Fruit fly (Drosophila melanogaster) whole organism, embryonic: ENCODE measurements around the gene EMC6.
A peak's percentile ranks its signal among the peaks of the same experiment; 100 is the strongest.

Source experiments
- Abd-B ChIP-seq: fragments of 200-800 bp; sonication (Bioruptor generic); optimal IDR thresholded peaks from 2 replicates; lab custom pipeline; 2018; ENCODE audit warnings: missing biosample characterization, mild to moderate bottlenecking, missing genetic modification characterization, moderate library complexity
- Adf1 ChIP-seq: fragments of 200-800 bp; sonication (Bioruptor generic); IDR thresholded peaks from 2 replicates; pipeline ENCODE4 v1.3.6; 2022; ENCODE audit warnings: missing biosample characterization, missing genetic modification characterization
- Atf-2 ChIP-seq: fragments of 200-800 bp; sonication (Bioruptor generic); optimal IDR thresholded peaks from 2 replicates; lab custom pipeline; 2016; ENCODE audit warnings: missing biosample characterization, missing genetic modification characterization
- Bdp1 ChIP-seq: fragments of 200-800 bp; sonication (Bioruptor generic); optimal IDR thresholded peaks from 3 replicates; lab custom pipeline; 2016; ENCODE audit warnings: missing biosample characterization, missing genetic modification characterization
- CG1024 ChIP-seq: fragments of 200-800 bp; sonication (Bioruptor generic); IDR thresholded peaks from 2 replicates; pipeline ENCODE4 v1.3.6; 2022; ENCODE audit warnings: missing biosample characterization, missing genetic modification characterization
- CG11085 ChIP-seq: fragments of 200-800 bp; sonication (Bioruptor generic); IDR thresholded peaks from 2 replicates; pipeline ENCODE4 v1.3.6; 2022; ENCODE audit warnings: missing biosample characterization, missing genetic modification characterization
- CG15479 ChIP-seq: fragments of 200-800 bp; sonication (Bioruptor generic); optimal IDR thresholded peaks from 3 replicates; lab custom pipeline; 2019; ENCODE audit warnings: missing biosample characterization, mild to moderate bottlenecking, missing genetic modification characterization, moderate library complexity
- CG2202 ChIP-seq: fragments of 200-800 bp; sonication (Bioruptor generic); optimal IDR thresholded peaks from 2 replicates; lab custom pipeline; 2018; ENCODE audit warnings: missing biosample characterization, mild to moderate bottlenecking, missing genetic modification characterization
- CG2712 ChIP-seq: fragments of 200-800 bp; optimal IDR thresholded peaks from 3 replicates; lab custom pipeline; 2019; ENCODE audit warnings: missing biosample characterization, mild to moderate bottlenecking, missing genetic modification characterization, moderate library complexity
- CG31224 ChIP-seq: fragments of 200-800 bp; sonication (Bioruptor generic); IDR thresholded peaks from 2 replicates; pipeline ENCODE4 v1.3.6; 2022; ENCODE audit warnings: missing biosample characterization, missing genetic modification characterization
- CG31441 ChIP-seq: fragments of 200-800 bp; sonication (Bioruptor generic); IDR thresholded peaks from 2 replicates; pipeline ENCODE4 v1.3.6; 2022; ENCODE audit warnings: missing biosample characterization, missing genetic modification characterization
- CG33213 ChIP-seq: fragments of 200-800 bp; sonication (Bioruptor generic); optimal IDR thresholded peaks from 3 replicates; lab custom pipeline; 2016; ENCODE audit warnings: missing biosample characterization, missing genetic modification characterization
- CG3407 ChIP-seq: fragments of 200-800 bp; sonication (Bioruptor generic); optimal IDR thresholded peaks from 2 replicates; lab custom pipeline; 2018; ENCODE audit warnings: missing biosample characterization, mild to moderate bottlenecking, missing genetic modification characterization
- CG34422 ChIP-seq: fragments of 200-800 bp; sonication (Bioruptor generic); IDR thresholded peaks from 3 replicates; pipeline ENCODE4 v1.3.6; 2022; ENCODE audit warnings: missing biosample characterization, missing genetic modification characterization
- CG3838 ChIP-seq: fragments of 200-800 bp; sonication (Bioruptor generic); optimal IDR thresholded peaks from 3 replicates; lab custom pipeline; 2016; ENCODE audit warnings: missing biosample characterization, missing genetic modification characterization
- CG4328 ChIP-seq: fragments of 200-800 bp; sonication (Bioruptor generic); optimal IDR thresholded peaks from 3 replicates; lab custom pipeline; 2017; ENCODE audit warnings: missing biosample characterization, missing genetic modification reagents, missing genetic modification characterization
- CG5180 ChIP-seq: fragments of 200-800 bp; sonication (Bioruptor generic); optimal IDR thresholded peaks from 3 replicates; lab custom pipeline; 2017; ENCODE audit warnings: missing biosample characterization, missing genetic modification characterization, mild to moderate bottlenecking, moderate library complexity, missing genetic modification reagents
- CG8281 ChIP-seq: fragments of 200-800 bp; sonication (Bioruptor generic); optimal IDR thresholded peaks from 2 replicates; lab custom pipeline; 2018; ENCODE audit warnings: missing biosample characterization, mild to moderate bottlenecking, missing genetic modification characterization, moderate library complexity
- CG9609 ChIP-seq: fragments of 200-800 bp; sonication (Bioruptor generic); optimal IDR thresholded peaks from 3 replicates; lab custom pipeline; 2016; ENCODE audit warnings: missing biosample characterization, missing genetic modification characterization
- Dbx ChIP-seq: fragments of 200-800 bp; sonication (Bioruptor generic); IDR thresholded peaks from 3 replicates; pipeline ENCODE4 v1.3.6; 2022; ENCODE audit warnings: missing biosample characterization, missing genetic modification characterization
- Drgx ChIP-seq: fragments of 200-800 bp; sonication (Bioruptor generic); IDR thresholded peaks from 2 replicates; pipeline ENCODE4 v1.3.6; 2022; ENCODE audit warnings: missing biosample characterization, missing genetic modification characterization
- Fer3 ChIP-seq: fragments of 200-800 bp; sonication (Bioruptor generic); optimal IDR thresholded peaks from 2 replicates; lab custom pipeline; 2018; ENCODE audit warnings: missing biosample characterization, mild to moderate bottlenecking, missing genetic modification characterization, moderate library complexity
- H2.0 ChIP-seq: fragments of 200-800 bp; sonication (Bioruptor generic); IDR thresholded peaks from 2 replicates; pipeline ENCODE4 v1.3.6; 2022; ENCODE audit warnings: missing biosample characterization, missing genetic modification characterization
- Hmx ChIP-seq: fragments of 200-800 bp; sonication (Bioruptor generic); optimal IDR thresholded peaks from 2 replicates; lab custom pipeline; 2016; ENCODE audit warnings: missing biosample characterization, missing genetic modification characterization
- Hr51 ChIP-seq, 2 experiments: fragments of 200-800 bp; sonication (Bioruptor generic); optimal IDR thresholded peaks; 2 replicates in 1 of 2; 3 replicates in 1 of 2; lab custom pipeline; 2016 to 2018; ENCODE audit warnings: missing biosample characterization in 2 of 2, missing genetic modification characterization in 2 of 2, mild to moderate bottlenecking in 1 of 2, moderate library complexity in 1 of 2
- Jarid2 ChIP-seq: fragments of 200-800 bp; sonication (Bioruptor generic); optimal IDR thresholded peaks from 3 replicates; lab custom pipeline; 2017; ENCODE audit warnings: mild to moderate bottlenecking, missing biosample characterization, missing genetic modification reagents, missing genetic modification characterization
- Max ChIP-seq: fragments of 200-800 bp; sonication (Bioruptor generic); optimal IDR thresholded peaks from 2 replicates; lab custom pipeline; 2016; ENCODE audit warnings: missing biosample characterization, mild to moderate bottlenecking, missing genetic modification characterization
- Rfx ChIP-seq: fragments of 200-800 bp; sonication (Bioruptor generic); IDR thresholded peaks from 2 replicates; pipeline ENCODE4 v1.3.6; 2022; ENCODE audit warnings: missing biosample characterization, missing genetic modification characterization
- Sry-δ ChIP-seq: fragments of 200-800 bp; sonication (Bioruptor generic); optimal IDR thresholded peaks from 2 replicates; lab custom pipeline; 2016; ENCODE audit warnings: missing biosample characterization, missing genetic modification characterization
- TFAM ChIP-seq: fragments of 200-800 bp; sonication (Bioruptor generic); optimal IDR thresholded peaks from 2 replicates; lab custom pipeline; 2017; ENCODE audit warnings: missing biosample characterization, missing genetic modification characterization, inconsistent platforms
- Vsx1 ChIP-seq: fragments of 200-800 bp; sonication (Bioruptor generic); optimal IDR thresholded peaks from 2 replicates; lab custom pipeline; 2017; ENCODE audit warnings: missing biosample characterization, mild to moderate bottlenecking, missing genetic modification characterization, missing genetic modification reagents
- al ChIP-seq: fragments of 200-800 bp; sonication (Bioruptor generic); IDR thresholded peaks from 2 replicates; pipeline ENCODE4 v1.3.6; 2022; ENCODE audit warnings: missing biosample characterization, missing genetic modification characterization
- ap ChIP-seq: fragments of 200-800 bp; sonication (Bioruptor generic); IDR thresholded peaks from 2 replicates; pipeline ENCODE4 v1.3.6; 2022; ENCODE audit warnings: missing biosample characterization, missing genetic modification characterization
- bab2 ChIP-seq: fragments of 200-800 bp; sonication (Bioruptor generic); optimal IDR thresholded peaks from 2 replicates; lab custom pipeline; 2016; ENCODE audit warnings: missing biosample characterization, missing genetic modification characterization
- btn ChIP-seq: fragments of 200-800 bp; sonication (Bioruptor generic); optimal IDR thresholded peaks from 2 replicates; lab custom pipeline; 2016; ENCODE audit warnings: missing biosample characterization, missing genetic modification characterization
- chif ChIP-seq, 2 experiments: fragments of 200-800 bp; sonication (Bioruptor generic); optimal IDR thresholded peaks; 3 replicates each; lab custom pipeline; 2016; ENCODE audit warnings: missing biosample characterization in 2 of 2, missing genetic modification characterization in 2 of 2
- chn ChIP-seq: fragments of 200-800 bp; sonication (Bioruptor generic); optimal IDR thresholded peaks from 2 replicates; lab custom pipeline; 2016; ENCODE audit warnings: missing biosample characterization, missing genetic modification characterization
- ftz-f1 ChIP-seq: fragments of 200-800 bp; sonication (Bioruptor generic); optimal IDR thresholded peaks from 2 replicates; lab custom pipeline; 2016; ENCODE audit warnings: missing biosample characterization, missing genetic modification characterization
- ham ChIP-seq: fragments of 200-800 bp; sonication (Bioruptor generic); IDR thresholded peaks from 2 replicates; pipeline ENCODE4 v1.3.6; 2022; ENCODE audit warnings: missing biosample characterization, missing genetic modification characterization
- lola ChIP-seq, 3 experiments: fragments of >200 bp in 2 of 3; fragments of 200-800 bp in 1 of 3; sonication (Bioruptor generic) in 1 of 3; optimal IDR thresholded peaks; 2 replicates each; lab custom pipeline; 2017 to 2019; ENCODE audit warnings: missing biosample characterization in 3 of 3, missing genetic modification characterization in 3 of 3, mild to moderate bottlenecking in 1 of 3, moderate library complexity in 1 of 3
- mld ChIP-seq: fragments of 200-800 bp; sonication (Bioruptor generic); IDR thresholded peaks from 3 replicates; pipeline ENCODE4 v1.3.6; 2022; ENCODE audit warnings: missing biosample characterization, missing genetic modification characterization; ENCODE audit not compliant: partially characterized antibody
- onecut ChIP-seq: fragments of 200-800 bp; sonication (Bioruptor generic); IDR thresholded peaks from 2 replicates; pipeline ENCODE4 v1.3.6; 2022; ENCODE audit warnings: missing biosample characterization, missing genetic modification characterization
- pfk ChIP-seq: fragments of 200-800 bp; sonication (Bioruptor generic); optimal IDR thresholded peaks from 2 replicates; lab custom pipeline; 2018; ENCODE audit warnings: missing biosample characterization, mild to moderate bottlenecking, missing genetic modification characterization, moderate library complexity
- pros ChIP-seq: fragments of 200-800 bp; sonication (Bioruptor generic); optimal IDR thresholded peaks from 3 replicates; lab custom pipeline; 2019; ENCODE audit warnings: missing biosample characterization, mild to moderate bottlenecking, missing genetic modification characterization, moderate library complexity
- ro ChIP-seq: fragments of 200-800 bp; sonication (Bioruptor generic); IDR thresholded peaks from 2 replicates; pipeline ENCODE4 v1.3.6; 2022; ENCODE audit warnings: missing biosample characterization, missing genetic modification characterization
- run ChIP-seq: fragments of 200-800 bp; sonication (Bioruptor generic); optimal IDR thresholded peaks from 3 replicates; lab custom pipeline; 2018; ENCODE audit warnings: missing biosample characterization, mild to moderate bottlenecking, missing genetic modification characterization
- sens-2 ChIP-seq: fragments of 200-800 bp; sonication (Bioruptor generic); IDR thresholded peaks from 2 replicates; pipeline ENCODE4 v1.3.6; 2022; ENCODE audit warnings: missing biosample characterization, missing genetic modification characterization
- sisA ChIP-seq: fragments of 200-800 bp; sonication (Bioruptor generic); IDR thresholded peaks from 2 replicates; pipeline ENCODE4 v1.3.6; 2022; ENCODE audit warnings: missing biosample characterization, missing genetic modification characterization
- slou ChIP-seq: fragments of 200-800 bp; sonication (Bioruptor generic); optimal IDR thresholded peaks from 3 replicates; lab custom pipeline; 2016; ENCODE audit warnings: missing biosample characterization, missing genetic modification characterization
- sr ChIP-seq: fragments of 200-800 bp; sonication (Bioruptor generic); IDR thresholded peaks from 3 replicates; pipeline ENCODE4 v1.3.6; 2022; ENCODE audit warnings: missing biosample characterization, missing genetic modification characterization
- usp ChIP-seq: fragments of >200 bp; optimal IDR thresholded peaks from 2 replicates; lab custom pipeline; 2017; ENCODE audit warnings: missing biosample characterization, missing genetic modification characterization

Gene EMC6

dm6 chr3R:25004763-25005162 lies 20.1 kb downstream of the EMC6 start (continued):
- TF ChIP-seq CG34422 (GFP tag; lab: Robert Waterston, UW) (0 out of 3 replicates have a peak, but pooled peaks have one; percentile 17), Max (no peak), chif (GFP tag; optimal IDR thresholded peaks at IDR 0.05; lab: Kevin White, UChicago) (peak; percentile 58 to 71), Atf-2 (GFP tag; lab: Kevin White, UChicago) (peak; percentile 41), Hr51 (GFP tag; optimal IDR thresholded peaks at IDR 0.05; lab: Kevin White, UChicago) (peak; percentile 20 to 70), btn (GFP tag; lab: Kevin White, UChicago) (no peak), CG2202 (tag; lab: Kevin White, UChicago) (no peak), ro (GFP tag; lab: Robert Waterston, UW) (no peak), Fer3 (peak; percentile 43), chn (peak; percentile 45), sisA (GFP tag; lab: Robert Waterston, UW) (peak; percentile 53), Drgx (GFP tag; lab: Robert Waterston, UW) (peak; percentile 38; the same call in 1 of the 2 replicates), CG5180 (peak; percentile 8), lola (GFP tag; optimal IDR thresholded peaks at IDR 0.05; lab: Kevin White, UChicago) (peak in 1 of 3 experiments; percentile 28), pros (GFP tag; lab: Kevin White, UChicago) (no peak), Hmx (GFP tag; lab: Kevin White, UChicago) (no peak), CG3407 (GFP tag; lab: Kevin White, UChicago) (no peak), CG11085 (GFP tag; lab: Robert Waterston, UW) (no peak), ftz-f1 (GFP tag; lab: Kevin White, UChicago) (no peak), sens-2 (GFP tag; lab: Robert Waterston, UW) (no peak), CG9609 (peak; percentile 36), CG3838 (no peak), Rfx (GFP tag; lab: Robert Waterston, UW) (peak; percentile 74), sr (peak; percentile 58; the same call in 2 of the 3 replicates), pfk (GFP tag; lab: Kevin White, UChicago) (no peak), bab2 (peak; percentile 66), ap (GFP tag; lab: Robert Waterston, UW) (no peak), CG15479 (GFP tag; lab: Kevin White, UChicago) (no peak), CG33213 (peak; percentile 9), run (tag; lab: Kevin White, UChicago) (no peak), Sry-δ (no peak), Vsx1 (GFP tag; lab: Kevin White, UChicago) (no peak), CG2712 (tag; lab: Kevin White, UChicago) (peak; percentile 45), Jarid2 (GFP tag; lab: Kevin White, UChicago) (no peak), usp (GFP tag; lab: Kevin White, UChicago) (no peak), TFAM (GFP tag; lab: Kevin White, UChicago) (no peak), CG4328 (no peak), al (GFP tag; lab: Robert Waterston, UW) (peak; percentile 26; the same call in 1 of the 2 replicates), Bdp1 (GFP tag; lab: Kevin White, UChicago) (peak; percentile 38), slou (GFP tag; lab: Kevin White, UChicago) (no peak), Dbx (GFP tag; lab: Robert Waterston, UW) (0 out of 3 replicates have a peak, but pooled peaks have one; percentile 42), CG8281 (peak; percentile 12), ham (GFP tag; lab: Robert Waterston, UW) (no peak), Abd-B (GFP tag; lab: Kevin White, UChicago) (peak; percentile 55), mld (GFP tag; lab: Robert Waterston, UW) (no peak), CG31441 (GFP tag; lab: Robert Waterston, UW) (0 out of 2 replicates have a peak, but pooled peaks have one; percentile 35), CG1024 (peak; percentile 72), onecut (GFP tag; lab: Robert Waterston, UW) (0 out of 2 replicates have a peak, but pooled peaks have one; percentile 19), H2.0 (peak; percentile 72), CG31224 (peak; percentile 30; the same call in 1 of the 2 replicates), Adf1 (GFP tag; lab: Robert Waterston, UW) (no peak)
